Fruit fly (Drosophila melanogaster): ENCODE results near the gene CG7384.

CG7384 gene

dm6 chr2L:10506557-10507252 is 3.5 kb downstream of the CG7384 start, which contains the start of the genes Myo31DF and CG6094 (continued):
- TF ChIP-seq Mes4 (GFP tag; optimal IDR thresholded peaks at IDR 0.05), result peak; percentile 52
- TF ChIP-seq CrebB (tag; optimal IDR thresholded peaks at IDR 0.05), result peak; percentile 17
- TF ChIP-seq CG8944 (GFP tag; optimal IDR thresholded peaks at IDR 0.05), result peak; percentile 9
- no peak for TF ChIP-seq CG6813 (GFP tag; optimal IDR thresholded peaks at IDR 0.05)
- TF ChIP-seq eyg (GFP tag; optimal IDR thresholded peaks at IDR 0.05), result no peak
- TF ChIP-seq prd (optimal IDR thresholded peaks at IDR 0.05), result no peak
- TF ChIP-seq prd (GFP tag; IDR thresholded peaks at IDR 0.05), result peak; percentile 17; the same call in 1 of the 3 replicates
- peak; percentile 58 for TF ChIP-seq jumu (GFP tag; optimal IDR thresholded peaks at IDR 0.05)
- peak; percentile 58 for TF ChIP-seq CG12659 (GFP tag; optimal IDR thresholded peaks at IDR 0.05)
- peak; percentile 78 for TF ChIP-seq chm (GFP tag; IDR thresholded peaks at IDR 0.05)
- TF ChIP-seq Hey (tag; optimal IDR thresholded peaks at IDR 0.05), result no peak
- no peak for TF ChIP-seq CG2129 (GFP tag; IDR thresholded peaks at IDR 0.05; ENCODE audit: partially characterized antibody)
- TF ChIP-seq CG14860 (GFP tag; IDR thresholded peaks at IDR 0.05; ENCODE audit: partially characterized antibody), result no peak
- no peak for TF ChIP-seq CG4730 (GFP tag; IDR thresholded peaks at IDR 0.05)
- TF ChIP-seq CG9609 (GFP tag; optimal IDR thresholded peaks at IDR 0.05), result peak; percentile 34
- TF ChIP-seq TFAM (GFP tag; optimal IDR thresholded peaks at IDR 0.05), result no peak
- no peak for TF ChIP-seq Stat92E (GFP tag; optimal IDR thresholded peaks at IDR 0.05)
- TF ChIP-seq ind (GFP tag; optimal IDR thresholded peaks at IDR 0.05), result no peak
- TF ChIP-seq CG11504 (tag; optimal IDR thresholded peaks at IDR 0.05), result peak; percentile 78
- peak; percentile 13 for TF ChIP-seq CG9817 (tag; optimal IDR thresholded peaks at IDR 0.05)
- peak; percentile 81; the same call in 1 of the 3 replicates for TF ChIP-seq CG34422 (GFP tag; IDR thresholded peaks at IDR 0.05)
- peak; percentile 59 for TF ChIP-seq CG3163 (GFP tag; optimal IDR thresholded peaks at IDR 0.05)
- TF ChIP-seq Meics (GFP tag; optimal IDR thresholded peaks at IDR 0.05), result no peak
- peak; percentile 35 for TF ChIP-seq CG7928 (GFP tag; optimal IDR thresholded peaks at IDR 0.05)
- no peak for TF ChIP-seq fd96Cb (tag; optimal IDR thresholded peaks at IDR 0.05)
- peak; percentile 55 for TF ChIP-seq run (tag; optimal IDR thresholded peaks at IDR 0.05)
- no peak for TF ChIP-seq emc (GFP tag; optimal IDR thresholded peaks at IDR 0.05)
- no peak for TF ChIP-seq esg (GFP tag; conservative IDR thresholded peaks at IDR 0.05)
- peak; percentile 22; the same call in 1 of the 2 replicates for TF ChIP-seq Ptx1 (GFP tag; IDR thresholded peaks at IDR 0.05)
- no peak for TF ChIP-seq lov (optimal IDR thresholded peaks at IDR 0.05)
- no peak for TF ChIP-seq lov (GFP tag; IDR thresholded peaks at IDR 0.05)
- peak; percentile 88 for TF ChIP-seq CG15514 (GFP tag; optimal IDR thresholded peaks at IDR 0.05)
- TF ChIP-seq Fer1 (GFP tag; optimal IDR thresholded peaks at IDR 0.05), result peak; percentile 39
- TF ChIP-seq Pdp1 (GFP tag; optimal IDR thresholded peaks at IDR 0.05), result peak in 1 of 2 experiments; percentile 94
- peak; percentile 65 for TF ChIP-seq slbo (GFP tag; IDR thresholded peaks at IDR 0.05)
- peak; percentile 84 for TF ChIP-seq phol (tag; optimal IDR thresholded peaks at IDR 0.05)
- TF ChIP-seq klu (GFP tag; IDR thresholded peaks at IDR 0.05), result no peak
- peak in 1 of 2 experiments; percentile 90 for TF ChIP-seq insv (GFP tag; optimal IDR thresholded peaks at IDR 0.05)
- no peak for TF ChIP-seq Sox100B (GFP tag; optimal IDR thresholded peaks at IDR 0.05)
- no peak for TF ChIP-seq ac (GFP tag; optimal IDR thresholded peaks at IDR 0.05)
- TF ChIP-seq Oli (tag; optimal IDR thresholded peaks at IDR 0.05), result no peak
- TF ChIP-seq CG2116 (GFP tag; optimal IDR thresholded peaks at IDR 0.05), result peak; percentile 74
- TF ChIP-seq CG4360 (GFP tag; IDR thresholded peaks at IDR 0.05), result peak; percentile 10; the same call in 1 of the 2 replicates
- no peak for TF ChIP-seq CG7271 (tag; optimal IDR thresholded peaks at IDR 0.05)
- peak; percentile 99 for TF ChIP-seq Jarid2 (GFP tag; optimal IDR thresholded peaks at IDR 0.05)
- TF ChIP-seq Eip74EF (GFP tag; optimal IDR thresholded peaks at IDR 0.05), result peak; percentile 9 to 77
- no peak for TF ChIP-seq jigr1 (GFP tag; IDR thresholded peaks at IDR 0.05)
- TF ChIP-seq CG13624 (GFP tag; optimal IDR thresholded peaks at IDR 0.05), result peak; percentile 41
- TF ChIP-seq BtbVII (GFP tag; optimal IDR thresholded peaks at IDR 0.05), result no peak
